Worm (Caenorhabditis elegans) whole organism, late embryonic: ENCODE results near the gene F54D8.6.

Experiments
- ahr-1 ChIP-seq: sonication (generic microtip); optimal IDR thresholded peaks from 2 replicates; lab custom pipeline; 2016; ENCODE audit warnings: missing genetic modification characterization, missing compliant biosample characterization
- fkh-10 ChIP-seq: fragments of 150-350 bp; optimal IDR thresholded peaks from 2 replicates; lab custom pipeline; 2014; ENCODE audit warnings: missing biosample characterization, missing genetic modification reagents, missing genetic modification characterization
- nhr-11 ChIP-seq: fragments of 150-350 bp; optimal IDR thresholded peaks from 2 replicates; lab custom pipeline; 2014; ENCODE audit warnings: missing biosample characterization, missing genetic modification characterization
- odd-2 ChIP-seq: sonication (generic microtip); optimal IDR thresholded peaks from 2 replicates; lab custom pipeline; 2017; ENCODE audit warnings: antibody characterized with exemption, mild to moderate bottlenecking, missing genetic modification characterization, missing compliant biosample characterization
- pha-4 ChIP-seq: fragments of 150-350 bp; optimal IDR thresholded peaks from 2 replicates; lab custom pipeline; 2018; ENCODE audit warnings: missing biosample characterization, missing genetic modification reagents, missing genetic modification characterization
- unc-86 ChIP-seq: sonication (generic microtip); optimal IDR thresholded peaks from 2 replicates; lab custom pipeline; 2016; ENCODE audit warnings: missing genetic modification characterization, missing compliant biosample characterization

DNA sequence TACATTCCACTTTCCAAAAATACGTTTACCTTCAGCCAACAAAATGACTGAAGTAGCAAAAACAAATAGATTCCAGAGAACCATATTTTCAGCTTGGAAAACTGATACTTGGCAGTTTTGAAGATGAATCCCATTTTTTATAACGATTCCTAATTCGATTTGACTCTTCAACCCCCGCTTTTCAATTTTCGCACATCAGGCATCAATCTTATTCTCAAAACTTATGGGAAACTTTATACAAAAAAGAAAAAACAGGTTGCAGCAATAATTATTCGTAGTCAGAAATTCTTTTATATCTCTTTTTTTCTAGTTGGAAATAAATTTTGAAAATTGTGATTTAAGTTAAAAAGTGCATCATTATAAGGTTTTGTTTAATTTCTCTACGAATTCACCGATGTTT lies 41.0 kb upstream of the F54D8.6 start, which contains the start of gene C45G9.10:
- TF ChIP-seq ahr-1 (tag; lab: Kevin White, UChicago) (no peak), pha-4 (tag; lab: Kevin White, UChicago) (no peak), fkh-10 (GFP tag; lab: Kevin White, UChicago) (no peak), nhr-11 (tag; lab: Kevin White, UChicago) (no peak), odd-2 (tag; lab: Kevin White, UChicago) (no peak), unc-86 (tag; lab: Kevin White, UChicago) (no peak)
